Worm (Caenorhabditis elegans) whole organism, young adult: ENCODE measurements around the gene T07D1.3.

Source experiments
- C17E4.6 ChIP-seq: fragments of 200-800 bp; sonication (Bioruptor generic); IDR thresholded peaks from 2 replicates; pipeline ENCODE4 v1.3.6; 2022; ENCODE audit warnings: missing genetic modification reagents, missing genetic modification characterization, missing compliant biosample characterization
- F22D6.2 ChIP-seq: sonication (generic microtip); optimal IDR thresholded peaks from 2 replicates; lab custom pipeline; 2016; ENCODE audit warnings: mild to moderate bottlenecking, missing genetic modification characterization, missing compliant biosample characterization
- F33H1.4 ChIP-seq: fragments of 200-800 bp; sonication (Bioruptor generic); IDR thresholded peaks from 2 replicates; pipeline ENCODE4 v1.3.6; 2022; ENCODE audit warnings: missing genetic modification reagents, missing genetic modification characterization, missing compliant biosample characterization
- F39B2.1 ChIP-seq: fragments of 200-800 bp; sonication (Bioruptor generic); IDR thresholded peaks from 2 replicates; pipeline ENCODE4 v1.3.6; 2022; ENCODE audit warnings: missing genetic modification reagents, missing genetic modification characterization, missing compliant biosample characterization
- F57C9.4 ChIP-seq: sonication (generic microtip); optimal IDR thresholded peaks from 2 replicates; lab custom pipeline; 2017; ENCODE audit warnings: mild to moderate bottlenecking, missing genetic modification characterization, missing compliant biosample characterization
- K11D2.4 ChIP-seq: fragments of 200-800 bp; sonication (Bioruptor generic); IDR thresholded peaks from 2 replicates; pipeline ENCODE4 v1.3.6; 2022; ENCODE audit warnings: missing genetic modification reagents, missing genetic modification characterization, missing compliant biosample characterization
- T07F8.4 ChIP-seq: sonication (generic microtip); optimal IDR thresholded peaks from 2 replicates; lab custom pipeline; 2016; ENCODE audit warnings: mild to moderate bottlenecking, missing genetic modification characterization, moderate library complexity, missing compliant biosample characterization
- T26A5.8 ChIP-seq: sonication (generic microtip); optimal IDR thresholded peaks from 2 replicates; lab custom pipeline; 2016; ENCODE audit warnings: missing genetic modification characterization, missing compliant biosample characterization
- Y67H2A.10 ChIP-seq: fragments of 200-800 bp; sonication (Bioruptor generic); conservative IDR thresholded peaks from 2 replicates; pipeline ENCODE4 v1.3.6; 2022; ENCODE audit warnings: missing genetic modification reagents, missing genetic modification characterization, missing compliant biosample characterization
- Y79H2A.3 ChIP-seq: fragments of 200-800 bp; sonication (Bioruptor generic); conservative IDR thresholded peaks from 2 replicates; pipeline ENCODE4 v1.3.6; 2022; ENCODE audit warnings: missing genetic modification reagents, missing genetic modification characterization, missing compliant biosample characterization
- atf-7 ChIP-seq: sonication (generic microtip); optimal IDR thresholded peaks from 2 replicates; lab custom pipeline; 2017; ENCODE audit warnings: mild to moderate bottlenecking, missing genetic modification characterization, missing compliant biosample characterization
- attf-6 ChIP-seq: fragments of 200-800 bp; sonication (Bioruptor generic); IDR thresholded peaks from 2 replicates; pipeline ENCODE4 v1.3.6; 2022; ENCODE audit warnings: missing genetic modification reagents, missing genetic modification characterization, missing compliant biosample characterization
- cebp-2 ChIP-seq: fragments of 200-800 bp; sonication (Bioruptor generic); IDR thresholded peaks from 2 replicates; pipeline ENCODE4 v1.3.6; 2022; ENCODE audit warnings: missing genetic modification characterization, missing compliant biosample characterization
- ceh-58 ChIP-seq: fragments of 200-800 bp; sonication (Bioruptor generic); IDR thresholded peaks from 2 replicates; pipeline ENCODE4 v1.3.6; 2022; ENCODE audit warnings: missing genetic modification characterization, missing compliant biosample characterization
- die-1 ChIP-seq: sonication (generic microtip); optimal IDR thresholded peaks from 2 replicates; lab custom pipeline; 2016; ENCODE audit warnings: missing genotype, mild to moderate bottlenecking, missing genetic modification characterization, missing compliant biosample characterization
- dpl-1 ChIP-seq: fragments of 150-350 bp; optimal IDR thresholded peaks from 2 replicates; lab custom pipeline; 2014; ENCODE audit warnings: missing biosample characterization, missing genetic modification reagents, missing genetic modification characterization
- ets-4 ChIP-seq: fragments of 200-800 bp; sonication (Bioruptor generic); optimal IDR thresholded peaks from 2 replicates; lab custom pipeline; 2018; ENCODE audit warnings: mild to moderate bottlenecking, missing genetic modification characterization, missing compliant biosample characterization
- fkh-3 ChIP-seq: sonication (generic microtip); optimal IDR thresholded peaks from 2 replicates; lab custom pipeline; 2016; ENCODE audit warnings: mild to moderate bottlenecking, missing genetic modification characterization, missing compliant biosample characterization
- hmg-1.2 ChIP-seq: fragments of 200-800 bp; sonication (Bioruptor generic); IDR thresholded peaks from 2 replicates; pipeline ENCODE4 v1.3.6; 2022; ENCODE audit warnings: missing genetic modification reagents, missing genetic modification characterization, missing compliant biosample characterization
- hrde-1 ChIP-seq: sonication (generic microtip); optimal IDR thresholded peaks from 2 replicates; lab custom pipeline; 2016; ENCODE audit warnings: missing genetic modification characterization, mild to moderate bottlenecking, missing compliant biosample characterization, moderate library complexity, missing genotype, missing genetic modification reagents, borderline replicate concordance
- lin-35 ChIP-seq, 3 experiments: fragments of 150-350 bp in 2 of 3; sonication (generic microtip) in 1 of 3; optimal IDR thresholded peaks; 2 replicates each; lab custom pipeline; 2014 to 2018; ENCODE audit warnings: missing biosample characterization in 3 of 3, missing genetic modification characterization in 3 of 3, missing genetic modification reagents in 3 of 3
- nfya-1 ChIP-seq: sonication (generic microtip); optimal IDR thresholded peaks from 2 replicates; lab custom pipeline; 2017; ENCODE audit warnings: antibody characterized with exemption, missing compliant biosample characterization, missing genetic modification characterization, borderline replicate concordance; ENCODE audit not compliant: insufficient read depth
- nfyb-1 ChIP-seq: fragments of 200-800 bp; sonication (Bioruptor generic); IDR thresholded peaks from 2 replicates; pipeline ENCODE4 v1.3.6; 2022; ENCODE audit warnings: missing genetic modification reagents, missing genetic modification characterization, missing compliant biosample characterization
- nhr-80 ChIP-seq: sonication (generic microtip); optimal IDR thresholded peaks from 2 replicates; lab custom pipeline; 2016; ENCODE audit warnings: missing genetic modification characterization, missing compliant biosample characterization
- nhr-90 ChIP-seq: sonication (generic microtip); optimal IDR thresholded peaks from 2 replicates; lab custom pipeline; 2016; ENCODE audit warnings: missing genotype, mild to moderate bottlenecking, missing genetic modification characterization, missing compliant biosample characterization
- pbrm-1 ChIP-seq: fragments of 200-800 bp; sonication (Bioruptor generic); IDR thresholded peaks from 2 replicates; pipeline ENCODE4 v1.3.6; 2022; ENCODE audit warnings: missing genetic modification reagents, missing genetic modification characterization, missing compliant biosample characterization
- rec-8 ChIP-seq, 2 experiments: sonication (generic microtip); optimal IDR thresholded peaks; 2 replicates each; lab custom pipeline; 2016; ENCODE audit warnings: mild to moderate bottlenecking in 2 of 2, missing genetic modification characterization in 2 of 2, missing genetic modification reagents in 2 of 2, missing genotype in 2 of 2, missing biosample characterization in 1 of 2, missing compliant biosample characterization in 1 of 2, moderate library complexity in 1 of 2
- sdz-38 ChIP-seq: sonication (generic microtip); optimal IDR thresholded peaks from 2 replicates; lab custom pipeline; 2016; ENCODE audit warnings: missing genotype, missing genetic modification characterization, missing compliant biosample characterization
- snpc-1.1 ChIP-seq: sonication (generic microtip); optimal IDR thresholded peaks from 2 replicates; lab custom pipeline; 2017; ENCODE audit warnings: missing genetic modification characterization, mild to moderate bottlenecking, missing compliant biosample characterization, antibody characterized with exemption, moderate library complexity, missing genotype, missing genetic modification reagents; ENCODE audit not compliant: insufficient read depth
- somi-1 ChIP-seq: fragments of 200-800 bp; sonication (Bioruptor generic); optimal IDR thresholded peaks from 2 replicates; lab custom pipeline; 2018; ENCODE audit warnings: mild to moderate bottlenecking, missing genetic modification characterization, missing compliant biosample characterization
- zfh-2 ChIP-seq: fragments of 200-800 bp; sonication (Bioruptor generic); conservative IDR thresholded peaks from 2 replicates; pipeline ENCODE4 v1.3.6; 2022; ENCODE audit warnings: missing genetic modification reagents, missing genetic modification characterization, missing compliant biosample characterization
- ztf-18 ChIP-seq: sonication (generic microtip); optimal IDR thresholded peaks from 2 replicates; lab custom pipeline; 2016; ENCODE audit warnings: missing genotype, mild to moderate bottlenecking, missing genetic modification characterization, missing compliant biosample characterization
- ztf-26 ChIP-seq: sonication (generic microtip); optimal IDR thresholded peaks from 2 replicates; lab custom pipeline; 2017; ENCODE audit warnings: missing genetic modification characterization, missing compliant biosample characterization
- ztf-6 ChIP-seq: fragments of 200-800 bp; sonication (Bioruptor generic); IDR thresholded peaks from 2 replicates; pipeline ENCODE4 v1.3.6; 2022; ENCODE audit warnings: missing genetic modification reagents, missing genetic modification characterization, missing compliant biosample characterization

The T07D1.3 gene

ce11 chrX:2443304-2443703 is at the start of gene T07D1.3:
T07D1.3 (minus strand) TSS chrX:2443404.
- no peak for TF ChIP-seq ztf-18 (tag; lab: Kevin White, UChicago)
- TF ChIP-seq snpc-1.1 (tag; lab: Kevin White, UChicago): no peak
- TF ChIP-seq T07F8.4: no peak
- TF ChIP-seq cebp-2 (GFP tag; lab: Robert Waterston, UW): no peak
- TF ChIP-seq T26A5.8 (tag; lab: Kevin White, UChicago): no peak
- TF ChIP-seq nfyb-1 (GFP tag; lab: Robert Waterston, UW): no peak
- no peak for TF ChIP-seq fkh-3
- no peak for TF ChIP-seq Y67H2A.10
- no peak for TF ChIP-seq ztf-6 (GFP tag; lab: Robert Waterston, UW)
- TF ChIP-seq attf-6 (GFP tag; lab: Robert Waterston, UW): no peak
- no peak for TF ChIP-seq nhr-90 (tag; lab: Kevin White, UChicago)
- TF ChIP-seq somi-1 (GFP tag; lab: Kevin White, UChicago): no peak
- TF ChIP-seq K11D2.4 (GFP tag; lab: Robert Waterston, UW): no peak
- no peak for TF ChIP-seq F22D6.2 (tag; lab: Kevin White, UChicago)
- no peak for TF ChIP-seq F39B2.1 (GFP tag; lab: Robert Waterston, UW)
- TF ChIP-seq F57C9.4 (tag; lab: Kevin White, UChicago): no peak
- no peak for TF ChIP-seq Y79H2A.3 (GFP tag; lab: Robert Waterston, UW)
- TF ChIP-seq nhr-80 (tag; lab: Kevin White, UChicago): no peak
- TF ChIP-seq pbrm-1 (GFP tag; lab: Robert Waterston, UW): no peak
- TF ChIP-seq F33H1.4: no peak

- peak; percentile 12 for TF ChIP-seq nhr-80 (tag; lab: Kevin White, UChicago)
- no peak for TF ChIP-seq sdz-38
Observed at ce11 chrX:2488526-2489098, 45.4 kb upstream of the T07D1.3 start, which contains the start of gene hid-1. hid-1 (plus strand) TSS chrX:2489048.

DNA sequence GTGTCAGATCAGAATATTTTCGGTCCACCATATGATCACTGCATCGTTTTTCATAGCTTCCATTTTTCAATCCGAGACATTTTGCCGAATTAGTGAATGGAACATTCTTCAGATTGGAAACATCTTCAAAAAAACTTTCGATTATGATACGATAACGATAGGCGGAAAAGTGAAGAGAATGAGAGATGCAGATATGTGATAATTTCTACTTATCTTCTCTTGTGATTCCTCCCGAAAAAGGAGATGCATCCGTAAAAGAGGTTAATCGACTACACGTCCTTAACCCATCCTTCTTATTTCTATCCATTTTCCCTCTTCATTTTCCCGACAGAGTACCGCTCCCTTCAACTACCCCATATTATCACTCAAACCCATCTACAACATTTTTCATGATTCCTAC is 39.9 kb upstream of the T07D1.3 start, which contains the start of gene K02E10.4:
Gene K02E10.4, plus strand, starts transcription at position 186 of the 400 bp plus-strand sequence.
- TF ChIP-seq rec-8 (tag; optimal IDR thresholded peaks at IDR 0.05; lab: Kevin White, UChicago) (no peak), hmg-1.2 (GFP tag; lab: Robert Waterston, UW) (no peak), ztf-26 (tag; lab: Kevin White, UChicago) (no peak), lin-35 (GFP tag; optimal IDR thresholded peaks at IDR 0.05; lab: Kevin White, UChicago) (no peak), C17E4.6 (GFP tag; lab: Robert Waterston, UW) (no peak), nhr-90 (tag; lab: Kevin White, UChicago) (no peak), die-1 (tag; lab: Kevin White, UChicago) (no peak), dpl-1 (no peak), hrde-1 (tag; lab: Kevin White, UChicago) (no peak), ets-4 (GFP tag; lab: Kevin White, UChicago) (no peak), zfh-2 (GFP tag; lab: Robert Waterston, UW) (no peak), ceh-58 (no peak), nfyb-1 (GFP tag; lab: Robert Waterston, UW) (no peak), nfya-1 (tag; lab: Kevin White, UChicago) (no peak), pbrm-1 (GFP tag; lab: Robert Waterston, UW) (no peak), atf-7 (no peak)
